Worm (Caenorhabditis elegans) whole organism, L2 larva: ENCODE measurements around the gene mltn-5.

Experiments used
- C34F6.9 ChIP-seq: fragments of 150-350 bp; optimal IDR thresholded peaks from 2 replicates; lab custom pipeline; 2014; ENCODE audit warnings: missing biosample characterization, missing genetic modification characterization
- F13H6.1 ChIP-seq: sonication (generic microtip); optimal IDR thresholded peaks from 2 replicates; lab custom pipeline; 2016; ENCODE audit warnings: missing genetic modification characterization, missing compliant biosample characterization
- ZK546.5 ChIP-seq: sonication (generic microtip); optimal IDR thresholded peaks from 2 replicates; lab custom pipeline; 2017; ENCODE audit warnings: missing biosample characterization, missing genetic modification characterization
- alr-1 ChIP-seq: fragments of 150-350 bp; optimal IDR thresholded peaks from 2 replicates; lab custom pipeline; 2014; ENCODE audit warnings: missing biosample characterization, missing genetic modification characterization
- aly-2 ChIP-seq: fragments of 150-350 bp; optimal IDR thresholded peaks from 2 replicates; lab custom pipeline; 2014; ENCODE audit warnings: missing biosample characterization, missing genetic modification characterization
- ama-1 ChIP-seq: fragments of 150-350 bp; optimal IDR thresholded peaks from 2 replicates; lab custom pipeline; 2018; ENCODE audit warnings: inconsistent platforms
- ceh-82 ChIP-seq: fragments of 150-350 bp; optimal IDR thresholded peaks from 2 replicates; lab custom pipeline; 2014; ENCODE audit warnings: missing biosample characterization, missing genetic modification characterization
- crh-2 ChIP-seq: sonication (generic microtip); optimal IDR thresholded peaks from 2 replicates; lab custom pipeline; 2017; ENCODE audit warnings: missing biosample characterization, missing genetic modification characterization
- dmd-4 ChIP-seq: sonication (generic microtip); optimal IDR thresholded peaks from 2 replicates; lab custom pipeline; 2017; ENCODE audit warnings: missing biosample characterization, missing genetic modification characterization
- egl-27 ChIP-seq: sonication (generic microtip); optimal IDR thresholded peaks from 3 replicates; lab custom pipeline; 2017; ENCODE audit warnings: missing biosample characterization, missing genetic modification reagents, missing genetic modification characterization
- fos-1 ChIP-seq: fragments of 150-350 bp; optimal IDR thresholded peaks from 2 replicates; lab custom pipeline; 2014; ENCODE audit warnings: missing biosample characterization, missing genetic modification characterization
- gmeb-1 ChIP-seq: fragments of 150-350 bp; optimal IDR thresholded peaks from 2 replicates; lab custom pipeline; 2014; ENCODE audit warnings: missing biosample characterization, missing genetic modification characterization
- lin-11 ChIP-seq: fragments of 150-350 bp; sonication (generic microtip); optimal IDR thresholded peaks from 2 replicates; lab custom pipeline; 2014; ENCODE audit warnings: missing biosample characterization, missing genetic modification characterization, inconsistent platforms, mixed read lengths
- lin-13 ChIP-seq: fragments of 150-350 bp; optimal IDR thresholded peaks from 2 replicates; lab custom pipeline; 2014; ENCODE audit warnings: missing biosample characterization, missing genetic modification reagents, missing genetic modification characterization
- lin-39 ChIP-seq: fragments of 150-350 bp; optimal IDR thresholded peaks from 2 replicates; lab custom pipeline; 2014; ENCODE audit warnings: missing biosample characterization, missing genetic modification reagents, missing genetic modification characterization
- lsy-2 ChIP-seq, 2 experiments: fragments of 150-350 bp in 1 of 2; sonication (generic microtip) in 1 of 2; optimal IDR thresholded peaks; 2 replicates each; lab custom pipeline; 2014 to 2017; ENCODE audit warnings: missing biosample characterization in 2 of 2, missing genetic modification characterization in 2 of 2
- mbf-1 ChIP-seq: sonication (generic microtip); optimal IDR thresholded peaks from 2 replicates; lab custom pipeline; 2017; ENCODE audit warnings: missing biosample characterization, missing genetic modification characterization
- mdl-1 ChIP-seq, 2 experiments: fragments of 150-350 bp in 1 of 2; sonication (generic microtip) in 1 of 2; optimal IDR thresholded peaks; 2 replicates each; lab custom pipeline; 2017; ENCODE audit warnings: missing biosample characterization in 2 of 2, missing genetic modification characterization in 2 of 2
- nhr-10 ChIP-seq: sonication (generic microtip); optimal IDR thresholded peaks from 2 replicates; lab custom pipeline; 2017; ENCODE audit warnings: missing biosample characterization, missing genetic modification characterization
- nhr-129 ChIP-seq: fragments of 150-350 bp; optimal IDR thresholded peaks from 2 replicates; lab custom pipeline; 2014; ENCODE audit warnings: missing biosample characterization, missing genetic modification characterization
- nhr-21 ChIP-seq: fragments of 150-350 bp; optimal IDR thresholded peaks from 2 replicates; lab custom pipeline; 2014; ENCODE audit warnings: missing biosample characterization, missing genetic modification characterization
- nhr-23 ChIP-seq: fragments of 150-350 bp; optimal IDR thresholded peaks from 2 replicates; lab custom pipeline; 2014; ENCODE audit warnings: missing biosample characterization, missing genetic modification reagents, missing genetic modification characterization
- nhr-237 ChIP-seq: fragments of 150-350 bp; optimal IDR thresholded peaks from 2 replicates; lab custom pipeline; 2014; ENCODE audit warnings: missing biosample characterization, missing genetic modification characterization
- nhr-25 ChIP-seq: fragments of 150-350 bp; sonication (generic microtip); optimal IDR thresholded peaks from 3 replicates; lab custom pipeline; 2014; ENCODE audit warnings: missing biosample characterization, missing genetic modification characterization
- nhr-6 ChIP-seq: fragments of 150-350 bp; optimal IDR thresholded peaks from 2 replicates; lab custom pipeline; 2014; ENCODE audit warnings: missing biosample characterization, missing genetic modification characterization
- nhr-77 ChIP-seq: fragments of 150-350 bp; optimal IDR thresholded peaks from 2 replicates; lab custom pipeline; 2014; ENCODE audit warnings: missing biosample characterization, missing genetic modification characterization
- peb-1 ChIP-seq: fragments of 150-350 bp; optimal IDR thresholded peaks from 2 replicates; lab custom pipeline; 2014; ENCODE audit warnings: missing biosample characterization, missing genetic modification characterization
- skn-1 ChIP-seq: sonication (generic microtip); optimal IDR thresholded peaks from 2 replicates; lab custom pipeline; 2017; ENCODE audit warnings: missing biosample characterization, missing genetic modification characterization
- sma-3 ChIP-seq: sonication (generic microtip); optimal IDR thresholded peaks from 2 replicates; lab custom pipeline; 2016; ENCODE audit warnings: missing genetic modification reagents, missing genetic modification characterization, missing compliant biosample characterization
- sma-9 ChIP-seq, 2 experiments: fragments of 150-350 bp in 1 of 2; sonication (generic microtip) in 1 of 2; optimal IDR thresholded peaks; 2 replicates each; lab custom pipeline; 2014 to 2016; ENCODE audit warnings: missing genetic modification characterization in 2 of 2, mild to moderate bottlenecking in 1 of 2, missing biosample characterization in 1 of 2, missing compliant biosample characterization in 1 of 2, missing genetic modification reagents in 1 of 2, moderate library complexity in 1 of 2
- snpc-4 ChIP-seq: fragments of 150-350 bp; optimal IDR thresholded peaks from 2 replicates; lab custom pipeline; 2014; ENCODE audit warnings: missing biosample characterization, missing genetic modification characterization
- unc-39 ChIP-seq: fragments of 150-350 bp; optimal IDR thresholded peaks from 2 replicates; lab custom pipeline; 2014; ENCODE audit warnings: missing biosample characterization, missing genetic modification characterization
- unc-55 ChIP-seq: fragments of 150-350 bp; sonication (generic microtip); optimal IDR thresholded peaks from 3 replicates; lab custom pipeline; 2014; ENCODE audit warnings: missing biosample characterization, missing genetic modification reagents, missing genetic modification characterization
- zag-1 ChIP-seq: fragments of 150-350 bp; optimal IDR thresholded peaks from 2 replicates; lab custom pipeline; 2014; ENCODE audit warnings: missing biosample characterization, missing genetic modification characterization
- ztf-1 ChIP-seq: fragments of 200-800 bp; sonication (Bioruptor generic); conservative IDR thresholded peaks from 2 replicates; pipeline ENCODE4 v1.3.6; 2022; ENCODE audit warnings: missing genetic modification characterization, missing compliant biosample characterization
- ztf-11 ChIP-seq: sonication (generic microtip); optimal IDR thresholded peaks from 2 replicates; lab custom pipeline; 2017; ENCODE audit warnings: missing biosample characterization, missing genetic modification characterization

Gene mltn-5

DNA sequence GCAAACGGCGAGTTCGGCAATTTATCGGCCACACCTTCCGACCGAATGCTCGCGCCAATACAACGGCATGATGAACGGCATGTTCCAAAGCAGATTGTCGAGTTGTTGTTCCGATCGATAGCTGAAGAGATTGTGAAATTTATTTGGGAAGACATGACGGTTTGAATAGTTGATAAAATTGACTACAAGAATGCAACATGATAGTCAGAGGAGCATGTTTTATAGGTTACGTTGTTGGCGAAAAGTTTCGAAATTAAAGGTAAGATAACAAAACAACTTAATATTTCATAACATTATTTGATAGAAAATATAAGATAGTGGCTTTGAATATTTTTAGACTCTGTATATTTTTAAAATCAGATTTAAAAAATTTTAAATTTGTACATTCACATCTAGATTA is 20.5 kb downstream of the mltn-5 start:
- TF ChIP-seq fos-1: peak; percentile 3
- no peak for TF ChIP-seq crh-2 (tag; lab: Kevin White, UChicago)
- TF ChIP-seq, all 48 proteins: peak for 1

DNA sequence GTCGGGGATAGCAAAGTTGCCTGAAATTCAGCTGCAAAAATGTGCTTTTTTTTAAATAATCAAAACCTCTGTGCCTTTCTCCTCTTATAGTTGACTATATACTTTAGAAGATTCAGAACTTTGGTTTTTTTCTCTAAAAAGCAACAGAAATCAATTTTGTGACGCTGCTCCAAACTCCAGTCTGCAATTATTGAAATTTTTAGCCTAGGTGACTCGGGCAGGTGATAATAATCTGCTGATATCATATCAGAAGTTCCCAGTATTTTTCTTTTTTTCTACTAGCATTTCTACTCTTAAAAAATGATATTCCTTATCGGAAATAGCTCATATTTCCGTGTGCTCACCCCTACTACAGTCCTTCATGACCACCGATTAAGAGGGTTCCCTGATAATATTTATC is 24.3 kb downstream of the mltn-5 start, which contains the start of gene sre-44:
Gene sre-44, plus strand, starts transcription at position 301 of the 400 bp plus-strand sequence.
- TF ChIP-seq lin-11 (tag; lab: Kevin White, UChicago): no peak
- TF ChIP-seq mdl-1 (tag; optimal IDR thresholded peaks at IDR 0.05; lab: Kevin White, UChicago): no peak
- no peak for TF ChIP-seq ZK546.5 (tag; lab: Kevin White, UChicago)
- no peak for TF ChIP-seq lin-39 (tag; lab: Kevin White, UChicago)
- TF ChIP-seq nhr-6 (tag; lab: Kevin White, UChicago): no peak
- no peak for TF ChIP-seq nhr-21 (tag; lab: Kevin White, UChicago)
- no peak for TF ChIP-seq zag-1 (tag; lab: Kevin White, UChicago)
- no peak for TF ChIP-seq egl-27
- no peak for TF ChIP-seq unc-39 (tag; lab: Kevin White, UChicago)
- no peak for TF ChIP-seq ama-1
- TF ChIP-seq skn-1 (tag; lab: Kevin White, UChicago): no peak

ce11 chrII:13951986-13952385 is 27.0 kb downstream of the mltn-5 start:
- TF ChIP-seq ZK546.5 (tag; lab: Kevin White, UChicago) (no peak), nhr-23 (tag; lab: Kevin White, UChicago) (no peak), unc-39 (tag; lab: Kevin White, UChicago) (no peak), fos-1 (no peak), mbf-1 (tag; lab: Kevin White, UChicago) (no peak), lin-11 (tag; lab: Kevin White, UChicago) (no peak)

DNA sequence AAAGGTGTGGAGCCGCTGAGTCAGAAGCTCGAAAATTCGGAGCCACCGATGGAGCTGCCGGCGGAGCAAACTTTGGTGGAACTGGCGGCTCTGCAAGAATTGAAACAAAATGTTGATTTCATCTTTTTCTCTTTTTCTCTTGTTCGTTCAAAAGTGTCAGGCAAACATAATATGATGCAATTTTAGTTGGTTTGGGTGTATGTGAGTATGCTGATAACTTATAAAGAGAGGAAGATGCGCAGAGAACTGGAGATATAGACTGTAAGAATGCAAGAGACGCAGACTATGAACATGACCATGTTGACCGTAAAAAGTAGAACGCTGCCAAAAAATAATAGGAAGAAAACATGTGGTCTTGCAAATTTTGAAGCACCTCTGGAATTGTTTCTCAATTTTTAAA is 29.1 kb downstream of the mltn-5 start:
- TF ChIP-seq F13H6.1 (tag; lab: Kevin White, UChicago) (peak; percentile 29), lsy-2 (tag; optimal IDR thresholded peaks at IDR 0.05; lab: Kevin White, UChicago) (peak in 1 of 2 experiments; percentile 57), lin-13 (GFP tag; lab: Kevin White, UChicago) (no peak), nhr-77 (tag; lab: Kevin White, UChicago) (no peak), gmeb-1 (tag; lab: Kevin White, UChicago) (peak; percentile 48), sma-3 (GFP tag; lab: Kevin White, UChicago) (peak; percentile 62), zag-1 (tag; lab: Kevin White, UChicago) (no peak), nhr-23 (tag; lab: Kevin White, UChicago) (no peak), unc-39 (tag; lab: Kevin White, UChicago) (no peak), mdl-1 (tag; optimal IDR thresholded peaks at IDR 0.05; lab: Kevin White, UChicago) (no peak), peb-1 (tag; lab: Kevin White, UChicago) (no peak), nhr-21 (tag; lab: Kevin White, UChicago) (no peak), alr-1 (no peak), lin-11 (tag; lab: Kevin White, UChicago) (no peak), unc-55 (no peak), nhr-6 (tag; lab: Kevin White, UChicago) (no peak), ceh-82 (tag; lab: Kevin White, UChicago) (no peak), nhr-237 (tag; lab: Kevin White, UChicago) (no peak), nhr-129 (tag; lab: Kevin White, UChicago) (peak; percentile 100), ama-1 (no peak), sma-9 (GFP tag; optimal IDR thresholded peaks at IDR 0.05; lab: Kevin White, UChicago) (peak; percentile 74), sma-9 (tag; optimal IDR thresholded peaks at IDR 0.05; lab: Kevin White, UChicago) (no peak), egl-27 (no peak), nhr-10 (tag; lab: Kevin White, UChicago) (no peak), dmd-4 (no peak), fos-1 (peak; percentile 78), nhr-25 (tag; lab: Kevin White, UChicago) (peak; percentile 54), aly-2 (no peak), crh-2 (tag; lab: Kevin White, UChicago) (peak; percentile 79), C34F6.9 (tag; lab: Kevin White, UChicago) (peak; percentile 27), ztf-1 (GFP tag; lab: Robert Waterston, UW) (no peak), ztf-11 (tag; lab: Kevin White, UChicago) (no peak), snpc-4 (no peak), ZK546.5 (tag; lab: Kevin White, UChicago) (no peak)
